Worm (Caenorhabditis elegans): ENCODE data around the gene F26F4.6.

DNA sequence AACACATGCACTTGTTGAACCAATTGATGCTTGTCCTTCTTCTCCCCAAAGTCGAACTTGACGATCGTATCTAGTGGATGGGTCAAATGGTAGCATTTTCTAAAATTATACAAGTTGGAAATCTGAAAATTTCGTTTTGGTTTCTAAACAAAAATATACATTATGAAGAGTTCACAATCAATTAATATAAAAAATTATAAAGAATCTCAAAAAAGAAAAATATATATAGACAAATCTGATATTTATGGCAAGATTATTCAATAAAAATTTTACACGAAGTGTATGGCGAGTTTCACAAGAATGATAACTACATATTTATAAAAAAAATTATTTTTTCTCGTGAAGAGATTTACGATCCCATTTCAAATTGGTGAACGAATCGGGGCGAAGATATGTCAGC, 26.8 kb upstream of the F26F4.6 start, which contains the start of gene ula-1:
- no peak for TF ChIP-seq let-607 (tag; optimal IDR thresholded peaks at IDR 0.05)
- no peak for TF ChIP-seq dpl-1 (GFP tag; optimal IDR thresholded peaks at IDR 0.05)
- no peak for TF ChIP-seq attf-5 (GFP tag; optimal IDR thresholded peaks at IDR 0.05)
- TF ChIP-seq lag-1 (GFP tag; IDR thresholded peaks at IDR 0.05): no peak
- no peak for TF ChIP-seq B0035.1 (tag; optimal IDR thresholded peaks at IDR 0.05)
- no peak for TF ChIP-seq ztf-18 (tag; optimal IDR thresholded peaks at IDR 0.05)
- TF ChIP-seq dpff-1 (tag; optimal IDR thresholded peaks at IDR 0.05): no peak
